Worm (Caenorhabditis elegans): ENCODE data around the gene ZC239.3.

ce11 chrII:3241842-3242241 is 26.0 kb downstream of the ZC239.3 start:
- TF ChIP-seq hmbx-1 (tag; optimal IDR thresholded peaks at IDR 0.05) (no peak), ama-1 (optimal IDR thresholded peaks at IDR 0.05) (no peak), tbx-37 (GFP tag; conservative IDR thresholded peaks at IDR 0.05) (no peak), F13C5.2 (tag; optimal IDR thresholded peaks at IDR 0.05) (no peak), aly-1 (tag; optimal IDR thresholded peaks at IDR 0.05) (no peak), B0310.2 (tag; optimal IDR thresholded peaks at IDR 0.05) (no peak)
